Worm (Caenorhabditis elegans): Measurements from ENCODE around the gene srbc-60.
A peak's percentile ranks its signal among the peaks of the same experiment; 100 is the strongest.

The srbc-60 gene

DNA sequence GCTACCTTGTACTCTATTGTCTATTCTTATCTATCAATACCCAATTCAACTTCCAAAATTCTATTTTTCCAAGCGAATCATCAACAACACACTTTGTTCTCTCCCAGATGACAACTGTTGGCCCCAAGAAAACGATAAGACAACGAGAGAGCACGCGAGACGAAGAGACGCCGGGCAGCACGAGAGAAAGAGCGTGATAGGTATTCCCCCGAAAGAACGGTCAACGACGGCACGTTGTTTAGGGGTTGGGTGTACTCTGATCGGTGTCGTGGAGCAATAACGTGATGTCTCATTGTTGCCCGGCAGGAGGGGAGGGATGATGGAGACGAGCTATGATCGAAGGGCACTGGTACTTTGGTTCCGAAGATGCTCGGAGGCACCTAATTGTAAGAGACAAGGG is 48.8 kb upstream of the srbc-60 start (continued):
- TF ChIP-seq nhr-84 (tag; optimal IDR thresholded peaks at IDR 0.05) (no peak), lsy-2 (tag; optimal IDR thresholded peaks at IDR 0.05) (peak; percentile 77 to 83), dsc-1 (tag; optimal IDR thresholded peaks at IDR 0.05) (peak; percentile 34), lin-14 (GFP tag; optimal IDR thresholded peaks at IDR 0.05) (peak; percentile 100), egl-27 (tag; optimal IDR thresholded peaks at IDR 0.05) (peak; percentile 22 to 79), Y116A8C.19 (tag; optimal IDR thresholded peaks at IDR 0.05; ENCODE audit: borderline replicate concordance) (peak; percentile 11), efl-3 (GFP tag; optimal IDR thresholded peaks at IDR 0.05) (no peak), unc-98 (GFP tag; IDR thresholded peaks at IDR 0.05) (peak; percentile 63), fkh-4 (tag; optimal IDR thresholded peaks at IDR 0.05; ENCODE audit: borderline replicate concordance) (no peak), mep-1 (tag; optimal IDR thresholded peaks at IDR 0.05) (peak; percentile 71), lin-15B (tag; optimal IDR thresholded peaks at IDR 0.05) (no peak), snu-23 (GFP tag; optimal IDR thresholded peaks at IDR 0.05) (peak; percentile 96), ceh-82 (tag; optimal IDR thresholded peaks at IDR 0.05) (peak; percentile 25 to 51 (median 41)), mab-9 (GFP tag; IDR thresholded peaks at IDR 0.05) (peak; percentile 71), xbp-1 (tag; optimal IDR thresholded peaks at IDR 0.05) (peak; percentile 84), lir-3 (tag; optimal IDR thresholded peaks at IDR 0.05; ENCODE audit: poor library complexity) (peak; percentile 86), lin-39 (tag; optimal IDR thresholded peaks at IDR 0.05) (peak; percentile 83), mdl-1 (tag; optimal IDR thresholded peaks at IDR 0.05) (peak; percentile 76 to 99), irx-1 (tag; optimal IDR thresholded peaks at IDR 0.05) (peak; percentile 77), fkh-8 (tag; optimal IDR thresholded peaks at IDR 0.05) (no peak), nhr-85 (tag) (peak; percentile 98), C34B4.2 (tag; optimal IDR thresholded peaks at IDR 0.05) (peak; percentile 52), lin-35 (GFP tag; optimal IDR thresholded peaks at IDR 0.05) (peak; percentile 37 to 90), pax-3 (tag; optimal IDR thresholded peaks at IDR 0.05) (peak; percentile 75)

DNA sequence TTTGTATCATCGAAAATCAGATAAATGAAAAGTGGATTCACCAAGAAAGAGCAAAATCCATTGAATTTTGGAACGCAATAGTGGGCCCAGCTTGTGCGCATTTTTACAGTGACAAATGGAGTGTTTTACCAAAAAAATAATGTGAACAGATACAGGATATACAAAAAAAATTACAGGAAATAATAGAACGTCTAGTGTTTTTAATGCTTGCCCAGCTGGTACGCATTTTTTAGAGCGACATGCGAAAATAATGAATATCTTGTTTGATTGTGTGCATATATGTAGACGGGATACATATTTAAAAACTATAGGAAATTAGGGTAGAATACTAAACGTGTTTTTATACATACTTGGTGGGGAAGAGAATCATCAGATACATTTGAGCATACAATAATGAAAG is 43.9 kb upstream of the srbc-60 start, which contains the start of gene srj-25:
Gene srj-25 (minus strand): TSS at position 101 of the 400 bp plus-strand sequence.
- TF ChIP-seq hlh-4 (tag; optimal IDR thresholded peaks at IDR 0.05) (no peak), xbp-1 (tag; optimal IDR thresholded peaks at IDR 0.05) (no peak), unc-86 (tag; optimal IDR thresholded peaks at IDR 0.05) (no peak), unc-30 (tag; optimal IDR thresholded peaks at IDR 0.05) (no peak), pqm-1 (tag; optimal IDR thresholded peaks at IDR 0.05) (no peak), nhr-19 (GFP tag; conservative IDR thresholded peaks at IDR 0.05) (no peak), nhr-85 (tag) (no peak), nhr-76 (tag; optimal IDR thresholded peaks at IDR 0.05) (no peak), mdl-1 (tag; optimal IDR thresholded peaks at IDR 0.05) (no peak), swsn-7 (tag; optimal IDR thresholded peaks at IDR 0.05) (no peak), dsc-1 (tag; optimal IDR thresholded peaks at IDR 0.05) (no peak), zag-1 (tag; optimal IDR thresholded peaks at IDR 0.05) (no peak)

DNA sequence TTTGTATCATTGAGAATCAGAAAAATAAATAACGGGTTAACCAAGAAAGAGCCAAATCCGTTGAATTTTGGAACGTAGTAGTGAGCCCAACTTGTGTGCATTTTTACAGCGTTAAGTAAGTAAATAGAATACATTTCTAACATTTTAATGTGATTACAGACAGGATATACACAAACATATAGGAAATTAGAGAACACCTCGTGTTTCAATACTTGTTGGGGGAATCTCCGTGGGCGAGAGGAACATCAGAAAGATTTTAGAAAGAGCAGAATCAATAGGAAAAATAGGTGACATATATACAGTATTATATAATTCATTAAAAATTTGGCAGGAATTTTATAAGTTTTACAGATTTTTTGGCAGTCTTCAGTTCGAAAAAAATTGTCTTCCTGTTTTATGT is 41.3 kb upstream of the srbc-60 start, which contains the start of gene srj-24:
Gene srj-24 (minus strand): TSS at position 101 of the 400 bp plus-strand sequence.
- TF ChIP-seq mdl-1 (tag; optimal IDR thresholded peaks at IDR 0.05) (no peak), dsc-1 (tag; optimal IDR thresholded peaks at IDR 0.05) (no peak), nhr-47 (tag; optimal IDR thresholded peaks at IDR 0.05) (no peak), lsy-2 (tag; optimal IDR thresholded peaks at IDR 0.05) (no peak), ets-5 (GFP tag; IDR thresholded peaks at IDR 0.05) (no peak), C34B4.2 (tag; optimal IDR thresholded peaks at IDR 0.05) (no peak), hlh-17 (GFP tag; optimal IDR thresholded peaks at IDR 0.05; ENCODE audit: borderline replicate concordance) (no peak), zag-1 (tag; optimal IDR thresholded peaks at IDR 0.05) (no peak), pax-3 (tag; optimal IDR thresholded peaks at IDR 0.05) (no peak), unc-62 (GFP tag; optimal IDR thresholded peaks at IDR 0.05) (no peak), fos-1 (tag; optimal IDR thresholded peaks at IDR 0.05) (no peak), lir-3 (tag; optimal IDR thresholded peaks at IDR 0.05; ENCODE audit: poor library complexity) (no peak), lin-13 (GFP tag; optimal IDR thresholded peaks at IDR 0.05) (no peak), egl-13 (tag; optimal IDR thresholded peaks at IDR 0.05) (no peak)

Data from whole organism, L1 larva.